Worm (Caenorhabditis elegans) whole organism, young adult: ENCODE measurements around the gene B0228.7.

Experiments
- B0019.2 ChIP-seq: fragments of 200-800 bp; sonication (Bioruptor generic); conservative IDR thresholded peaks from 2 replicates; pipeline ENCODE4 v1.3.6; 2022; ENCODE audit warnings: missing genetic modification reagents, missing genetic modification characterization, missing compliant biosample characterization
- B0035.1 ChIP-seq: sonication (generic microtip); optimal IDR thresholded peaks from 2 replicates; lab custom pipeline; 2016; ENCODE audit warnings: missing genetic modification characterization, mild to moderate bottlenecking, missing compliant biosample characterization, missing genotype, missing genetic modification reagents
- B0336.3 ChIP-seq: fragments of 200-800 bp; sonication (Bioruptor generic); IDR thresholded peaks from 2 replicates; pipeline ENCODE4 v1.3.6; 2022; ENCODE audit warnings: missing genetic modification characterization, missing compliant biosample characterization
- D2030.7 ChIP-seq: fragments of 200-800 bp; sonication (Bioruptor generic); IDR thresholded peaks from 2 replicates; pipeline ENCODE4 v1.3.6; 2022; ENCODE audit warnings: missing genetic modification reagents, missing genetic modification characterization, missing compliant biosample characterization
- F33H1.4 ChIP-seq: fragments of 200-800 bp; sonication (Bioruptor generic); IDR thresholded peaks from 2 replicates; pipeline ENCODE4 v1.3.6; 2022; ENCODE audit warnings: missing genetic modification reagents, missing genetic modification characterization, missing compliant biosample characterization
- F57A8.1 ChIP-seq: fragments of 200-800 bp; sonication (Bioruptor generic); optimal IDR thresholded peaks from 2 replicates; lab custom pipeline; 2018; ENCODE audit warnings: mild to moderate bottlenecking, missing genetic modification characterization, moderate library complexity, missing compliant biosample characterization
- F57C9.4 ChIP-seq: sonication (generic microtip); optimal IDR thresholded peaks from 2 replicates; lab custom pipeline; 2017; ENCODE audit warnings: mild to moderate bottlenecking, missing genetic modification characterization, missing compliant biosample characterization
- ZK185.1 ChIP-seq: sonication (generic microtip); optimal IDR thresholded peaks from 2 replicates; lab custom pipeline; 2016; ENCODE audit warnings: mild to moderate bottlenecking, missing genetic modification characterization, missing compliant biosample characterization; ENCODE audit not compliant: poor library complexity, severe bottlenecking
- ama-1 ChIP-seq, 3 experiments: fragments of 150-350 bp in 1 of 3; sonication (generic microtip) in 2 of 3; optimal IDR thresholded peaks; 2 replicates each; lab custom pipeline; 2014 to 2018; ENCODE audit warnings: missing biosample characterization in 2 of 3, missing genetic modification characterization in 2 of 3, missing genetic modification reagents in 2 of 3
- attf-3 ChIP-seq: fragments of 200-800 bp; sonication (Bioruptor generic); conservative IDR thresholded peaks from 2 replicates; pipeline ENCODE4 v1.3.6; 2022; ENCODE audit warnings: missing genetic modification reagents, missing genetic modification characterization, missing compliant biosample characterization
- attf-6 ChIP-seq: fragments of 200-800 bp; sonication (Bioruptor generic); IDR thresholded peaks from 2 replicates; pipeline ENCODE4 v1.3.6; 2022; ENCODE audit warnings: missing genetic modification reagents, missing genetic modification characterization, missing compliant biosample characterization
- cebp-1 ChIP-seq, 2 experiments: fragments of 200-800 bp in 1 of 2; sonication (Bioruptor generic) in 1 of 2; sonication (generic microtip) in 1 of 2; IDR thresholded peaks in 1 of 2; optimal IDR thresholded peaks in 1 of 2; 2 replicates each; pipeline versions ENCODE4 v1.3.6 to Lab custom; 2017 to 2022; ENCODE audit warnings: missing compliant biosample characterization in 2 of 2, missing genetic modification characterization in 2 of 2, mild to moderate bottlenecking in 1 of 2, missing genetic modification reagents in 1 of 2, moderate library complexity in 1 of 2
- ceh-27 ChIP-seq: fragments of 200-800 bp; sonication (Bioruptor generic); optimal IDR thresholded peaks from 2 replicates; lab custom pipeline; 2018; ENCODE audit warnings: mild to moderate bottlenecking, missing genetic modification characterization, moderate library complexity, missing compliant biosample characterization
- ceh-58 ChIP-seq: fragments of 200-800 bp; sonication (Bioruptor generic); IDR thresholded peaks from 2 replicates; pipeline ENCODE4 v1.3.6; 2022; ENCODE audit warnings: missing genetic modification characterization, missing compliant biosample characterization
- chd-7 ChIP-seq: sonication (generic microtip); optimal IDR thresholded peaks from 2 replicates; lab custom pipeline; 2016; ENCODE audit warnings: mild to moderate bottlenecking, missing genetic modification characterization, moderate library complexity, missing compliant biosample characterization
- egl-18 ChIP-seq: fragments of 200-800 bp; sonication (Bioruptor generic); IDR thresholded peaks from 2 replicates; pipeline ENCODE4 v1.3.6; 2022; ENCODE audit warnings: missing genetic modification reagents, missing genetic modification characterization, missing compliant biosample characterization
- ekl-4 ChIP-seq: fragments of 200-800 bp; sonication (Bioruptor generic); IDR thresholded peaks from 2 replicates; pipeline ENCODE4 v1.3.6; 2022; ENCODE audit warnings: missing genetic modification reagents, missing genetic modification characterization, missing compliant biosample characterization
- hlh-12 ChIP-seq: sonication (generic microtip); optimal IDR thresholded peaks from 2 replicates; lab custom pipeline; 2016; ENCODE audit warnings: missing genetic modification characterization, missing compliant biosample characterization
- hlh-26 ChIP-seq: fragments of 200-800 bp; sonication (Bioruptor generic); conservative IDR thresholded peaks from 2 replicates; pipeline ENCODE4 v1.3.6; 2022; ENCODE audit warnings: missing genetic modification reagents, missing genetic modification characterization, missing compliant biosample characterization
- hsf-1 ChIP-seq: fragments of 200-800 bp; sonication (Bioruptor generic); IDR thresholded peaks from 2 replicates; pipeline ENCODE4 v1.3.6; 2022; ENCODE audit warnings: missing genetic modification reagents, missing genetic modification characterization, missing compliant biosample characterization
- lin-35 ChIP-seq, 3 experiments: fragments of 150-350 bp in 2 of 3; sonication (generic microtip) in 1 of 3; optimal IDR thresholded peaks; 2 replicates each; lab custom pipeline; 2014 to 2018; ENCODE audit warnings: missing biosample characterization in 3 of 3, missing genetic modification characterization in 3 of 3, missing genetic modification reagents in 3 of 3
- lin-40 ChIP-seq: sonication (generic microtip); optimal IDR thresholded peaks from 2 replicates; lab custom pipeline; 2016; ENCODE audit warnings: missing genetic modification characterization, mild to moderate bottlenecking, missing compliant biosample characterization, missing genotype, missing genetic modification reagents
- madf-3 ChIP-seq: fragments of 200-800 bp; sonication (Bioruptor generic); IDR thresholded peaks from 2 replicates; pipeline ENCODE4 v1.3.6; 2022; ENCODE audit warnings: missing genetic modification reagents, missing genetic modification characterization, missing compliant biosample characterization
- nfyb-1 ChIP-seq: fragments of 200-800 bp; sonication (Bioruptor generic); IDR thresholded peaks from 2 replicates; pipeline ENCODE4 v1.3.6; 2022; ENCODE audit warnings: missing genetic modification reagents, missing genetic modification characterization, missing compliant biosample characterization
- nhr-27 ChIP-seq: fragments of 200-800 bp; sonication (Bioruptor generic); optimal IDR thresholded peaks from 2 replicates; lab custom pipeline; 2018; ENCODE audit warnings: mild to moderate bottlenecking, missing genetic modification characterization, moderate library complexity, missing compliant biosample characterization
- nhr-90 ChIP-seq: sonication (generic microtip); optimal IDR thresholded peaks from 2 replicates; lab custom pipeline; 2016; ENCODE audit warnings: missing genotype, mild to moderate bottlenecking, missing genetic modification characterization, missing compliant biosample characterization
- rpc-1 ChIP-seq, 2 experiments: fragments of 150-350 bp in 1 of 2; sonication (generic microtip) in 1 of 2; optimal IDR thresholded peaks; 2 replicates each; lab custom pipeline; 2014 to 2018; ENCODE audit warnings: missing biosample characterization in 1 of 2, missing genetic modification characterization in 1 of 2, missing genetic modification reagents in 1 of 2, missing genotype in 1 of 2
- sdz-38 ChIP-seq: sonication (generic microtip); optimal IDR thresholded peaks from 2 replicates; lab custom pipeline; 2016; ENCODE audit warnings: missing genotype, missing genetic modification characterization, missing compliant biosample characterization
- somi-1 ChIP-seq: fragments of 200-800 bp; sonication (Bioruptor generic); optimal IDR thresholded peaks from 2 replicates; lab custom pipeline; 2018; ENCODE audit warnings: mild to moderate bottlenecking, missing genetic modification characterization, missing compliant biosample characterization
- tbp1 ChIP-seq: fragments of 200-800 bp; sonication (Bioruptor generic); optimal IDR thresholded peaks from 2 replicates; lab custom pipeline; 2018; ENCODE audit warnings: mild to moderate bottlenecking, missing genetic modification characterization, missing compliant biosample characterization
- unc-130 ChIP-seq: sonication (generic microtip); optimal IDR thresholded peaks from 2 replicates; lab custom pipeline; 2016; ENCODE audit warnings: missing genetic modification reagents, missing genetic modification characterization, missing compliant biosample characterization
- zim-3 ChIP-seq: sonication (generic microtip); optimal IDR thresholded peaks from 2 replicates; lab custom pipeline; 2017; ENCODE audit warnings: mild to moderate bottlenecking, missing genetic modification characterization, moderate library complexity, missing compliant biosample characterization
- ztf-22 ChIP-seq: fragments of 200-800 bp; sonication (Bioruptor generic); optimal IDR thresholded peaks from 2 replicates; lab custom pipeline; 2018; ENCODE audit warnings: mild to moderate bottlenecking, missing genetic modification characterization, moderate library complexity, missing compliant biosample characterization

Gene B0228.7

DNA sequence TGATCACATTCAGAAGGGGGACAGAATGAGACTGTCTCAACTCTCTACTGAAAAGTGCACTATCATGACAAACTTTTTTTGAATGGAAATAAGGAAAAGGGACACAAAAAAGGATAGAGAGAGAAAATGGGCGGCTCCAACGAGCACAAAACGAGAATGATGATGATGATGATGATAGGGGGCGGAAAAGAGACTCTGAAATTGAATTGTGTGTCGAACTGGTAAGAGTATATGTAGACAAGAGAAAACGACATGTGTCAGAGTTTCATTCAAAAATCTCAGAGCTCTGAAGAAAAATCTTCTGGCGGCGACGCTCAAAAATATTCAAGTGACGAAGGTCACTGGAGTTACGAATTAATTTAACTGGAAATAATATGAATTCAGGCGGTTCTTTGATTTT lies 36.5 kb upstream of the B0228.7 start:
- TF ChIP-seq B0336.3 (GFP tag; lab: Robert Waterston, UW) (no peak), B0035.1 (tag; lab: Kevin White, UChicago) (no peak), ztf-22 (GFP tag; lab: Kevin White, UChicago) (no peak), attf-6 (GFP tag; lab: Robert Waterston, UW) (no peak), nhr-90 (no peak), ceh-58 (GFP tag; lab: Robert Waterston, UW) (no peak), F57A8.1 (GFP tag; lab: Kevin White, UChicago) (no peak), B0019.2 (GFP tag; lab: Robert Waterston, UW) (no peak), ZK185.1 (no peak), ekl-4 (GFP tag; lab: Robert Waterston, UW) (no peak), F33H1.4 (GFP tag; lab: Robert Waterston, UW) (no peak), lin-40 (tag; lab: Kevin White, UChicago) (no peak), hlh-12 (tag; lab: Kevin White, UChicago) (no peak)
- TF ChIP-seq, all 124 proteins: peak for 0

- TF ChIP-seq F57A8.1 (GFP tag; lab: Kevin White, UChicago) (no peak), cebp-1 (GFP tag; IDR thresholded peaks at IDR 0.05; lab: Robert Waterston, UW) (no peak), cebp-1 (tag; optimal IDR thresholded peaks at IDR 0.05; lab: Kevin White, UChicago) (no peak), F57C9.4 (tag; lab: Kevin White, UChicago) (no peak), egl-18 (GFP tag; lab: Robert Waterston, UW) (no peak), hlh-26 (GFP tag; lab: Robert Waterston, UW) (no peak), sdz-38 (tag; lab: Kevin White, UChicago) (no peak), F33H1.4 (GFP tag; lab: Robert Waterston, UW) (no peak), somi-1 (no peak), chd-7 (tag; lab: Kevin White, UChicago) (no peak), ama-1 (optimal IDR thresholded peaks at IDR 0.05; lab: Kevin White, UChicago) (no peak), ama-1 (GFP tag; optimal IDR thresholded peaks at IDR 0.05; lab: Kevin White, UChicago) (no peak), nhr-27 (no peak), unc-130 (no peak)
These were observed 35.4 kb upstream of the B0228.7 start, which contains the start of gene glr-4 for ce11 chrII:7794222-7794621. TSS of gene glr-4 (minus strand) at chrII:7794322.

ce11 chrII:7792514-7792913 lies 33.7 kb upstream of the B0228.7 start:
- TF ChIP-seq hsf-1 (GFP tag; lab: Robert Waterston, UW) = no peak
- TF ChIP-seq ceh-27 (GFP tag; lab: Kevin White, UChicago) = no peak
- no peak for TF ChIP-seq ZK185.1
- no peak for TF ChIP-seq ama-1 (optimal IDR thresholded peaks at IDR 0.05; lab: Kevin White, UChicago)
- no peak for TF ChIP-seq ama-1 (GFP tag; optimal IDR thresholded peaks at IDR 0.05; lab: Kevin White, UChicago)
- TF ChIP-seq, all 124 proteins: peak for 0

DNA sequence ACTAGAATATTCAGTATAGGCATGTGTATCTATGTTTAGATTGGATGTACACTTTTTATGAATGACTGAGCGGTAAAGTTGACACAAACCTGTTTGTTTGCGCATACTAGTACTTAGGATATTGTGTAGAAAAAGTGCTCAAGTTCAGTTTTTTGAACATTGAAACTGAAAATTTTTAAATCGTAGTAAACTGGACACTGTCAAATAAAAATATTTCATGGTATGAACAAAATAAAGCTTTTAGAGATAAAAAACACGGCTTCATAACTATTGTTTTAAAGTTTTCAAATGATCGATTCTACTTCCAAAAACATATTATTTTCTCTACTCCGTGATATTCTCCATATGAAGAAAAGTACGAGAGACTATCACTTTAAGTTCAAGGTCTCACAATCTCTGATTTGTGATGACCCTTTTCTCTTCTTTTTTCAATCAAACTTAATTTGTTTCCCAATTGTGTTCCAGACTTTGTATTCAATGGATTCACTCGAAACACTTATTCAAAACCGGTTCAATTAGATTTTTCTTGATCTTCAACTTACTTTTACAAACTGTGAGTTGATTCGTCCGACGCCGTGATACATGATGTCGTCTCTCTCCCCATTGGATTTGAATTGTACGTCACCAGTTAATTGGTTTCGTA lies 32.7 kb upstream of the B0228.7 start:
- TF ChIP-seq madf-3 (GFP tag; lab: Robert Waterston, UW) (no peak), rpc-1 (optimal IDR thresholded peaks at IDR 0.05; lab: Kevin White, UChicago) (no peak), rpc-1 (tag; optimal IDR thresholded peaks at IDR 0.05; lab: Kevin White, UChicago) (no peak), D2030.7 (no peak), tbp1 (GFP tag; lab: Kevin White, UChicago) (no peak), ceh-58 (GFP tag; lab: Robert Waterston, UW) (no peak), zim-3 (no peak), attf-3 (GFP tag; lab: Robert Waterston, UW) (no peak), nfyb-1 (GFP tag; lab: Robert Waterston, UW) (no peak), lin-35 (GFP tag; optimal IDR thresholded peaks at IDR 0.05; lab: Kevin White, UChicago) (no peak)
